Fruit fly (Drosophila melanogaster) whole organism, embryonic: ENCODE results near the gene eIF2gamma.

Experiments used
- Awh ChIP-seq: fragments of 200-800 bp; sonication (Bioruptor generic); IDR thresholded peaks from 2 replicates; pipeline ENCODE4, ENCODE4 v1.3.6; 2022; ENCODE audit warnings: missing biosample characterization, missing genetic modification characterization
- B-H2 ChIP-seq: fragments of 200-800 bp; sonication (Bioruptor generic); optimal IDR thresholded peaks from 2 replicates; lab custom pipeline; 2018; ENCODE audit warnings: missing biosample characterization, mild to moderate bottlenecking, missing genetic modification characterization
- CG10462 ChIP-seq: fragments of 200-800 bp; sonication (Bioruptor generic); optimal IDR thresholded peaks from 2 replicates; lab custom pipeline; 2016; ENCODE audit warnings: missing biosample characterization, missing genetic modification characterization
- CG11085 ChIP-seq: fragments of 200-800 bp; sonication (Bioruptor generic); IDR thresholded peaks from 2 replicates; pipeline ENCODE4 v1.3.6; 2022; ENCODE audit warnings: missing biosample characterization, missing genetic modification characterization
- CG12155 ChIP-seq: fragments of 200-800 bp; sonication (Bioruptor generic); optimal IDR thresholded peaks from 3 replicates; lab custom pipeline; 2016; ENCODE audit warnings: missing biosample characterization, missing genetic modification characterization
- CG1233 ChIP-seq: fragments of 200-800 bp; sonication (Bioruptor generic); optimal IDR thresholded peaks from 4 replicates; lab custom pipeline; 2018; ENCODE audit warnings: missing biosample characterization, mild to moderate bottlenecking, missing genetic modification characterization
- CG1603 ChIP-seq: fragments of 200-800 bp; sonication (Bioruptor generic); optimal IDR thresholded peaks from 2 replicates; lab custom pipeline; 2019; ENCODE audit warnings: missing biosample characterization, mild to moderate bottlenecking, missing genetic modification characterization, moderate library complexity
- CG1647 ChIP-seq: fragments of 200-800 bp; sonication (Bioruptor generic); optimal IDR thresholded peaks from 3 replicates; lab custom pipeline; 2016; ENCODE audit warnings: missing biosample characterization, missing genetic modification characterization
- CG17186 ChIP-seq: fragments of 200-800 bp; sonication (Bioruptor generic); optimal IDR thresholded peaks from 3 replicates; lab custom pipeline; 2017; ENCODE audit warnings: missing biosample characterization, missing genetic modification reagents, missing genetic modification characterization
- CG3407 ChIP-seq: fragments of 200-800 bp; sonication (Bioruptor generic); optimal IDR thresholded peaks from 2 replicates; lab custom pipeline; 2018; ENCODE audit warnings: missing biosample characterization, mild to moderate bottlenecking, missing genetic modification characterization
- CG3995 ChIP-seq: fragments of 200-800 bp; sonication (Bioruptor generic); optimal IDR thresholded peaks from 3 replicates; lab custom pipeline; 2016; ENCODE audit warnings: missing biosample characterization, missing genetic modification characterization
- CG42726 ChIP-seq: fragments of 200-800 bp; sonication (Bioruptor generic); IDR thresholded peaks from 2 replicates; pipeline ENCODE4 v1.3.6; 2022; ENCODE audit warnings: missing biosample characterization, missing genetic modification characterization; ENCODE audit not compliant: partially characterized antibody
- CG7271 ChIP-seq: fragments of 200-800 bp; sonication (Bioruptor generic); optimal IDR thresholded peaks from 2 replicates; lab custom pipeline; 2018; ENCODE audit warnings: missing biosample characterization, mild to moderate bottlenecking, missing genetic modification characterization, moderate library complexity
- CG7745 ChIP-seq: fragments of 200-800 bp; sonication (Bioruptor generic); optimal IDR thresholded peaks from 2 replicates; lab custom pipeline; 2018; ENCODE audit warnings: missing biosample characterization, mild to moderate bottlenecking, missing genetic modification characterization, moderate library complexity
- CG8281 ChIP-seq: fragments of 200-800 bp; sonication (Bioruptor generic); optimal IDR thresholded peaks from 2 replicates; lab custom pipeline; 2018; ENCODE audit warnings: missing biosample characterization, mild to moderate bottlenecking, missing genetic modification characterization, moderate library complexity
- CG8359 ChIP-seq: fragments of 200-800 bp; sonication (Bioruptor generic); optimal IDR thresholded peaks from 2 replicates; lab custom pipeline; 2017; ENCODE audit warnings: missing biosample characterization, mild to moderate bottlenecking, missing genetic modification characterization, borderline replicate concordance
- CG8924 ChIP-seq: fragments of 200-800 bp; optimal IDR thresholded peaks from 3 replicates; lab custom pipeline; 2019; ENCODE audit warnings: missing biosample characterization, mild to moderate bottlenecking, missing genetic modification characterization, moderate library complexity
- CG9437 ChIP-seq: fragments of 200-800 bp; sonication (Bioruptor generic); optimal IDR thresholded peaks from 2 replicates; lab custom pipeline; 2018; ENCODE audit warnings: missing biosample characterization, mild to moderate bottlenecking, missing genetic modification characterization
- CG9932 ChIP-seq: fragments of 200-800 bp; sonication (Bioruptor generic); IDR thresholded peaks from 2 replicates; pipeline ENCODE4 v1.3.6; 2022; ENCODE audit warnings: missing biosample characterization, missing genetic modification characterization
- Dbx ChIP-seq: fragments of 200-800 bp; sonication (Bioruptor generic); IDR thresholded peaks from 3 replicates; pipeline ENCODE4 v1.3.6; 2022; ENCODE audit warnings: missing biosample characterization, missing genetic modification characterization
- Dip3 ChIP-seq: fragments of 200-800 bp; sonication (Bioruptor generic); optimal IDR thresholded peaks from 3 replicates; lab custom pipeline; 2016; ENCODE audit warnings: missing biosample characterization, missing genetic modification characterization
- Ets97D ChIP-seq: fragments of 200-800 bp; sonication (Bioruptor generic); optimal IDR thresholded peaks from 3 replicates; lab custom pipeline; 2016; ENCODE audit warnings: missing biosample characterization, missing genetic modification characterization
- GATAe ChIP-seq: fragments of 200-800 bp; sonication (Bioruptor generic); conservative IDR thresholded peaks from 2 replicates; pipeline ENCODE4 v1.3.6; 2022; ENCODE audit warnings: missing biosample characterization, missing genetic modification characterization
- NC2α ChIP-seq: fragments of 200-800 bp; sonication (Bioruptor generic); optimal IDR thresholded peaks from 2 replicates; lab custom pipeline; 2016; ENCODE audit warnings: missing biosample characterization, missing genetic modification characterization
- NC2β ChIP-seq: fragments of 200-800 bp; sonication (Bioruptor generic); optimal IDR thresholded peaks from 2 replicates; lab custom pipeline; 2016; ENCODE audit warnings: missing biosample characterization, missing genetic modification characterization
- TFAM ChIP-seq: fragments of 200-800 bp; sonication (Bioruptor generic); optimal IDR thresholded peaks from 2 replicates; lab custom pipeline; 2017; ENCODE audit warnings: missing biosample characterization, missing genetic modification characterization, inconsistent platforms
- Xrp1 ChIP-seq: fragments of 200-800 bp; sonication (Bioruptor generic); IDR thresholded peaks from 2 replicates; pipeline ENCODE4 v1.3.6; 2022; ENCODE audit warnings: missing biosample characterization, missing genetic modification characterization
- aop ChIP-seq: fragments of 200-800 bp; sonication (Bioruptor generic); IDR thresholded peaks from 2 replicates; pipeline ENCODE4 v1.3.6; 2022; ENCODE audit warnings: missing biosample characterization, missing genetic modification characterization
- chif ChIP-seq, 2 experiments: fragments of 200-800 bp; sonication (Bioruptor generic); optimal IDR thresholded peaks; 3 replicates each; lab custom pipeline; 2016; ENCODE audit warnings: missing biosample characterization in 2 of 2, missing genetic modification characterization in 2 of 2
- ci ChIP-seq: fragments of 200-800 bp; sonication (Bioruptor generic); IDR thresholded peaks from 3 replicates; pipeline ENCODE4 v1.3.6; 2022; ENCODE audit warnings: missing biosample characterization, missing genetic modification characterization
- fd102C ChIP-seq: fragments of 200-800 bp; sonication (Bioruptor generic); optimal IDR thresholded peaks from 2 replicates; lab custom pipeline; 2018; ENCODE audit warnings: missing biosample characterization, mild to moderate bottlenecking, missing genetic modification characterization, moderate library complexity
- grn ChIP-seq: fragments of 200-800 bp; sonication (Bioruptor generic); optimal IDR thresholded peaks from 3 replicates; lab custom pipeline; 2017; ENCODE audit warnings: missing biosample characterization, missing genetic modification characterization
- gro ChIP-seq: fragments of 200-800 bp; sonication (Bioruptor generic); optimal IDR thresholded peaks from 2 replicates; lab custom pipeline; 2016; ENCODE audit warnings: missing biosample characterization, missing genetic modification characterization
- jing ChIP-seq: fragments of 200-800 bp; sonication (Bioruptor generic); optimal IDR thresholded peaks from 2 replicates; lab custom pipeline; 2018; ENCODE audit warnings: missing biosample characterization, mild to moderate bottlenecking, missing genetic modification characterization
- kni ChIP-seq: fragments of 200-800 bp; sonication (Bioruptor generic); optimal IDR thresholded peaks from 3 replicates; lab custom pipeline; 2017; ENCODE audit warnings: mild to moderate bottlenecking, missing biosample characterization, missing genetic modification reagents, missing genetic modification characterization
- lmd ChIP-seq: fragments of 200-800 bp; sonication (Bioruptor generic); IDR thresholded peaks from 2 replicates; pipeline ENCODE4 v1.3.6; 2022; ENCODE audit warnings: missing biosample characterization, missing genetic modification characterization
- nom ChIP-seq: fragments of 200-800 bp; sonication (Bioruptor generic); optimal IDR thresholded peaks from 2 replicates; lab custom pipeline; 2017; ENCODE audit warnings: missing biosample characterization, missing genetic modification characterization, mild to moderate bottlenecking, moderate library complexity, missing genetic modification reagents
- oc ChIP-seq: fragments of 200-800 bp; sonication (Bioruptor generic); optimal IDR thresholded peaks from 2 replicates; lab custom pipeline; 2018; ENCODE audit warnings: missing biosample characterization, mild to moderate bottlenecking, missing genetic modification characterization, moderate library complexity
- odd ChIP-seq: fragments of 200-800 bp; sonication (Bioruptor generic); optimal IDR thresholded peaks from 2 replicates; lab custom pipeline; 2017; ENCODE audit warnings: missing biosample characterization, mild to moderate bottlenecking, missing genetic modification characterization
- pita ChIP-seq: fragments of 200-800 bp; sonication (Bioruptor generic); optimal IDR thresholded peaks from 2 replicates; lab custom pipeline; 2017; ENCODE audit warnings: missing biosample characterization, mild to moderate bottlenecking, missing genetic modification characterization
- psq ChIP-seq: fragments of 200-800 bp; sonication (Bioruptor generic); optimal IDR thresholded peaks from 2 replicates; lab custom pipeline; 2017; ENCODE audit warnings: missing biosample characterization, missing genetic modification characterization
- ro ChIP-seq: fragments of 200-800 bp; sonication (Bioruptor generic); IDR thresholded peaks from 2 replicates; pipeline ENCODE4 v1.3.6; 2022; ENCODE audit warnings: missing biosample characterization, missing genetic modification characterization
- slou ChIP-seq: fragments of 200-800 bp; sonication (Bioruptor generic); optimal IDR thresholded peaks from 3 replicates; lab custom pipeline; 2016; ENCODE audit warnings: missing biosample characterization, missing genetic modification characterization
- stwl ChIP-seq: fragments of 200-800 bp; sonication (Bioruptor generic); optimal IDR thresholded peaks from 3 replicates; lab custom pipeline; 2018; ENCODE audit warnings: missing biosample characterization, mild to moderate bottlenecking, missing genetic modification characterization, moderate library complexity
- tgo ChIP-seq: fragments of 200-800 bp; sonication (Bioruptor generic); IDR thresholded peaks from 3 replicates; pipeline ENCODE4 v1.3.6; 2022; ENCODE audit warnings: missing biosample characterization, missing genetic modification characterization
- tio ChIP-seq: fragments of 200-800 bp; sonication (Bioruptor generic); optimal IDR thresholded peaks from 2 replicates; lab custom pipeline; 2017; ENCODE audit warnings: missing biosample characterization, missing genetic modification characterization, inconsistent platforms
- unc-4 ChIP-seq: fragments of 200-800 bp; sonication (Bioruptor generic); IDR thresholded peaks from 2 replicates; pipeline ENCODE4 v1.3.6; 2022; ENCODE audit warnings: missing biosample characterization, missing genetic modification characterization; ENCODE audit not compliant: partially characterized antibody
- vnd ChIP-seq: fragments of 200-800 bp; sonication (Bioruptor generic); IDR thresholded peaks from 3 replicates; pipeline ENCODE4 v1.3.6; 2022; ENCODE audit warnings: missing biosample characterization, missing genetic modification characterization; ENCODE audit not compliant: partially characterized antibody
- zfh1 ChIP-seq: fragments of 200-800 bp; sonication (Bioruptor generic); IDR thresholded peaks from 3 replicates; pipeline ENCODE4 v1.3.6; 2022; ENCODE audit warnings: missing biosample characterization, missing genetic modification characterization

eIF2gamma gene

dm6 chr3R:15250454-15250853 is 12.8 kb downstream of the eIF2gamma start (continued):
- TF ChIP-seq CG7271 (tag; lab: Kevin White, UChicago) = no peak
- TF ChIP-seq stwl (tag; lab: Kevin White, UChicago) = no peak
- TF ChIP-seq NC2α (GFP tag; lab: Kevin White, UChicago) = no peak
- TF ChIP-seq Xrp1 (GFP tag; lab: Robert Waterston, UW) = peak; percentile 81
- no peak for TF ChIP-seq gro (GFP tag; lab: Kevin White, UChicago)
- TF ChIP-seq nom = no peak
- TF ChIP-seq CG1647 (GFP tag; lab: Kevin White, UChicago) = no peak
- peak; percentile 67 for TF ChIP-seq CG8924 (tag; lab: Kevin White, UChicago)
- TF ChIP-seq CG9932 = peak; percentile 81
- TF ChIP-seq aop (GFP tag; lab: Robert Waterston, UW) = no peak
- TF ChIP-seq Dbx = peak; percentile 78
- TF ChIP-seq pita (GFP tag; lab: Kevin White, UChicago) = no peak
- TF ChIP-seq CG17186 = no peak
- no peak for TF ChIP-seq CG7745 (tag; lab: Kevin White, UChicago)
- TF ChIP-seq CG1603 (tag; lab: Kevin White, UChicago) = no peak
- no peak for TF ChIP-seq NC2β (GFP tag; lab: Kevin White, UChicago)
- no peak for TF ChIP-seq slou (GFP tag; lab: Kevin White, UChicago)
- no peak for TF ChIP-seq psq
- TF ChIP-seq CG1233 = no peak
- TF ChIP-seq tio (GFP tag; lab: Kevin White, UChicago) = no peak
- TF ChIP-seq chif (GFP tag; optimal IDR thresholded peaks at IDR 0.05; lab: Kevin White, UChicago) = no peak
- no peak for TF ChIP-seq ro
- no peak; the same call in 1 of the 2 replicates for TF ChIP-seq Awh (GFP tag; lab: Robert Waterston, UW)
- peak; percentile 41 for TF ChIP-seq CG9437 (GFP tag; lab: Kevin White, UChicago)
- no peak for TF ChIP-seq CG3995 (GFP tag; lab: Kevin White, UChicago)
- no peak for TF ChIP-seq TFAM (GFP tag; lab: Kevin White, UChicago)
- no peak for TF ChIP-seq CG3407 (GFP tag; lab: Kevin White, UChicago)
- peak; percentile 80 for TF ChIP-seq tgo (GFP tag; lab: Robert Waterston, UW)
- no peak for TF ChIP-seq grn (GFP tag; lab: Kevin White, UChicago)
- TF ChIP-seq Ets97D (GFP tag; lab: Kevin White, UChicago) = no peak
- TF ChIP-seq odd = no peak
- TF ChIP-seq CG11085 (GFP tag; lab: Robert Waterston, UW) = 0 out of 2 replicates have a peak, but pooled peaks have one; percentile 24
- TF ChIP-seq Dip3 (GFP tag; lab: Kevin White, UChicago) = peak; percentile 34
- peak; percentile 40 for TF ChIP-seq CG12155 (GFP tag; lab: Kevin White, UChicago)
- TF ChIP-seq CG10462 (GFP tag; lab: Kevin White, UChicago) = no peak
- TF ChIP-seq lmd (GFP tag; lab: Robert Waterston, UW) = peak; percentile 65
- no peak for TF ChIP-seq CG8359
- no peak for TF ChIP-seq fd102C (GFP tag; lab: Kevin White, UChicago)
- TF ChIP-seq B-H2 = no peak
- TF ChIP-seq jing = no peak
- TF ChIP-seq GATAe (GFP tag; lab: Robert Waterston, UW) = 0 out of 2 replicates have a peak, but pooled peaks have one; percentile 14
- TF ChIP-seq CG8281 (tag; lab: Kevin White, UChicago) = no peak
- TF ChIP-seq kni (GFP tag; lab: Kevin White, UChicago) = no peak
- TF ChIP-seq unc-4 = no peak
- TF ChIP-seq ci (GFP tag; lab: Robert Waterston, UW) = peak; percentile 75; the same call in 2 of the 3 replicates
- no peak for TF ChIP-seq oc (tag; lab: Kevin White, UChicago)
- 0 out of 3 replicates have a peak, but pooled peaks have one; percentile 45 for TF ChIP-seq zfh1 (GFP tag; lab: Robert Waterston, UW)
- TF ChIP-seq vnd (GFP tag; lab: Robert Waterston, UW) = no peak
- TF ChIP-seq CG42726 (GFP tag; lab: Robert Waterston, UW) = no peak
- TF ChIP-seq, all 482 proteins: peak for 188
